Fruit fly (Drosophila melanogaster) whole organism, embryonic: ENCODE data around the gene Rcd5.

Experiments
- Abd-B ChIP-seq: fragments of 200-800 bp; sonication (Bioruptor generic); optimal IDR thresholded peaks from 2 replicates; lab custom pipeline; 2018; ENCODE audit warnings: missing biosample characterization, mild to moderate bottlenecking, missing genetic modification characterization, moderate library complexity
- CG1024 ChIP-seq: fragments of 200-800 bp; sonication (Bioruptor generic); IDR thresholded peaks from 2 replicates; pipeline ENCODE4 v1.3.6; 2022; ENCODE audit warnings: missing biosample characterization, missing genetic modification characterization
- CG10321 ChIP-seq: fragments of 200-800 bp; sonication (Bioruptor generic); IDR thresholded peaks from 2 replicates; pipeline ENCODE4 v1.3.6; 2022; ENCODE audit warnings: missing biosample characterization, missing genetic modification characterization
- CG14014 ChIP-seq: fragments of 200-800 bp; sonication (Bioruptor generic); IDR thresholded peaks from 2 replicates; pipeline ENCODE4 v1.3.6; 2022; ENCODE audit warnings: missing biosample characterization, missing genetic modification characterization
- CG14441 ChIP-seq: fragments of 200-800 bp; sonication (Bioruptor generic); IDR thresholded peaks from 2 replicates; pipeline ENCODE4 v1.3.6; 2022; ENCODE audit warnings: missing biosample characterization, missing genetic modification characterization
- CG14667 ChIP-seq: fragments of 200-800 bp; sonication (Bioruptor generic); IDR thresholded peaks from 2 replicates; pipeline ENCODE4 v1.3.6; 2022; ENCODE audit warnings: missing biosample characterization, missing genetic modification characterization
- CG1647 ChIP-seq: fragments of 200-800 bp; sonication (Bioruptor generic); optimal IDR thresholded peaks from 3 replicates; lab custom pipeline; 2016; ENCODE audit warnings: missing biosample characterization, missing genetic modification characterization
- CG2116 ChIP-seq: fragments of 200-800 bp; sonication (Bioruptor generic); optimal IDR thresholded peaks from 3 replicates; lab custom pipeline; 2018; ENCODE audit warnings: missing biosample characterization, mild to moderate bottlenecking, missing genetic modification characterization
- CG2202 ChIP-seq: fragments of 200-800 bp; sonication (Bioruptor generic); optimal IDR thresholded peaks from 2 replicates; lab custom pipeline; 2018; ENCODE audit warnings: missing biosample characterization, mild to moderate bottlenecking, missing genetic modification characterization
- CG33213 ChIP-seq: fragments of 200-800 bp; sonication (Bioruptor generic); optimal IDR thresholded peaks from 3 replicates; lab custom pipeline; 2016; ENCODE audit warnings: missing biosample characterization, missing genetic modification characterization
- CG3407 ChIP-seq: fragments of 200-800 bp; sonication (Bioruptor generic); optimal IDR thresholded peaks from 2 replicates; lab custom pipeline; 2018; ENCODE audit warnings: missing biosample characterization, mild to moderate bottlenecking, missing genetic modification characterization
- CG34376 ChIP-seq: fragments of 200-800 bp; sonication (Bioruptor generic); optimal IDR thresholded peaks from 2 replicates; lab custom pipeline; 2018; ENCODE audit warnings: missing biosample characterization, mild to moderate bottlenecking, missing genetic modification characterization
- CG5953 ChIP-seq: fragments of 200-800 bp; sonication (Bioruptor generic); IDR thresholded peaks from 2 replicates; pipeline ENCODE4 v1.3.6; 2022; ENCODE audit warnings: missing biosample characterization, missing genetic modification characterization
- CG6175 ChIP-seq: fragments of 200-800 bp; sonication (Bioruptor generic); IDR thresholded peaks from 3 replicates; pipeline ENCODE4 v1.3.6; 2022; ENCODE audit warnings: missing biosample characterization, missing genetic modification characterization
- CG9876 ChIP-seq: fragments of 200-800 bp; sonication (Bioruptor generic); optimal IDR thresholded peaks from 2 replicates; lab custom pipeline; 2016; ENCODE audit warnings: missing biosample characterization, missing genetic modification characterization
- Dp ChIP-seq: fragments of 200-800 bp; sonication (Bioruptor generic); optimal IDR thresholded peaks from 2 replicates; lab custom pipeline; 2018; ENCODE audit warnings: missing biosample characterization, mild to moderate bottlenecking, missing genetic modification characterization, moderate library complexity
- HLH4C ChIP-seq: fragments of 200-800 bp; sonication (Bioruptor generic); IDR thresholded peaks from 3 replicates; pipeline ENCODE4 v1.3.6; 2022; ENCODE audit warnings: missing biosample characterization, missing genetic modification characterization; ENCODE audit not compliant: partially characterized antibody
- Hr3 ChIP-seq: fragments of 200-800 bp; sonication (Bioruptor generic); optimal IDR thresholded peaks from 3 replicates; lab custom pipeline; 2016; ENCODE audit warnings: missing biosample characterization, missing genetic modification characterization
- Hr51 ChIP-seq, 2 experiments: fragments of 200-800 bp; sonication (Bioruptor generic); optimal IDR thresholded peaks; 2 replicates in 1 of 2; 3 replicates in 1 of 2; lab custom pipeline; 2016 to 2018; ENCODE audit warnings: missing biosample characterization in 2 of 2, missing genetic modification characterization in 2 of 2, mild to moderate bottlenecking in 1 of 2, moderate library complexity in 1 of 2
- Lhr ChIP-seq: fragments of 200-800 bp; sonication (Bioruptor generic); optimal IDR thresholded peaks from 3 replicates; lab custom pipeline; 2017; ENCODE audit warnings: mild to moderate bottlenecking, missing biosample characterization, missing genetic modification reagents, missing genetic modification characterization
- Lim3 ChIP-seq: fragments of 200-800 bp; sonication (Bioruptor generic); IDR thresholded peaks from 2 replicates; pipeline ENCODE4 v1.3.6; 2022; ENCODE audit warnings: missing biosample characterization, missing genetic modification characterization
- Nf-YB ChIP-seq: fragments of 200-800 bp; sonication (Bioruptor generic); optimal IDR thresholded peaks from 3 replicates; lab custom pipeline; 2019; ENCODE audit warnings: missing biosample characterization, mild to moderate bottlenecking, missing genetic modification characterization, moderate library complexity
- Poxn ChIP-seq: fragments of 200-800 bp; sonication (Bioruptor generic); IDR thresholded peaks from 2 replicates; pipeline ENCODE4 v1.3.6; 2022; ENCODE audit warnings: missing biosample characterization, missing genetic modification characterization
- Ptx1 ChIP-seq: fragments of 200-800 bp; sonication (Bioruptor generic); IDR thresholded peaks from 2 replicates; pipeline ENCODE4 v1.3.6; 2022; ENCODE audit warnings: missing biosample characterization, missing genetic modification characterization
- Rx ChIP-seq: fragments of 200-800 bp; sonication (Bioruptor generic); IDR thresholded peaks from 2 replicates; pipeline ENCODE4 v1.3.6; 2022; ENCODE audit warnings: missing biosample characterization, missing genetic modification characterization
- Spps ChIP-seq: fragments of 200-800 bp; sonication (Bioruptor generic); optimal IDR thresholded peaks from 2 replicates; lab custom pipeline; 2018; ENCODE audit warnings: missing biosample characterization, mild to moderate bottlenecking, missing genetic modification characterization
- Sry-β ChIP-seq: fragments of 200-800 bp; sonication (Bioruptor generic); optimal IDR thresholded peaks from 2 replicates; lab custom pipeline; 2018; ENCODE audit warnings: missing biosample characterization, mild to moderate bottlenecking, missing genetic modification characterization, moderate library complexity
- Taf1 ChIP-seq: fragments of 200-800 bp; sonication (Bioruptor generic); IDR thresholded peaks from 2 replicates; pipeline ENCODE4 v1.3.6; 2022; ENCODE audit warnings: missing biosample characterization, missing genetic modification characterization
- Usf ChIP-seq: fragments of 200-800 bp; sonication (Bioruptor generic); optimal IDR thresholded peaks from 2 replicates; lab custom pipeline; 2017; ENCODE audit warnings: missing genotype, missing biosample characterization, missing genetic modification characterization
- YL-1 ChIP-seq: fragments of 200-800 bp; sonication (Bioruptor generic); optimal IDR thresholded peaks from 3 replicates; lab custom pipeline; 2017; ENCODE audit warnings: missing biosample characterization, mild to moderate bottlenecking, missing genetic modification characterization
- az2 ChIP-seq: fragments of 200-800 bp; sonication (Bioruptor generic); optimal IDR thresholded peaks from 3 replicates; lab custom pipeline; 2016; ENCODE audit warnings: missing biosample characterization, missing genetic modification characterization
- chif ChIP-seq, 2 experiments: fragments of 200-800 bp; sonication (Bioruptor generic); optimal IDR thresholded peaks; 3 replicates each; lab custom pipeline; 2016; ENCODE audit warnings: missing biosample characterization in 2 of 2, missing genetic modification characterization in 2 of 2
- crc ChIP-seq: fragments of 200-800 bp; sonication (Bioruptor generic); optimal IDR thresholded peaks from 2 replicates; lab custom pipeline; 2016; ENCODE audit warnings: missing biosample characterization, missing genetic modification characterization
- dpn ChIP-seq, 2 experiments: fragments of 200-800 bp; sonication (Bioruptor generic); optimal IDR thresholded peaks; 3 replicates each; lab custom pipeline; 2016; ENCODE audit warnings: missing biosample characterization in 2 of 2, missing genetic modification characterization in 2 of 2
- esg ChIP-seq: fragments of 200-800 bp; sonication (Bioruptor generic); conservative IDR thresholded peaks from 2 replicates; pipeline ENCODE4 v1.3.6; 2022; ENCODE audit warnings: missing biosample characterization, missing genetic modification characterization
- gro ChIP-seq: fragments of 200-800 bp; sonication (Bioruptor generic); optimal IDR thresholded peaks from 2 replicates; lab custom pipeline; 2016; ENCODE audit warnings: missing biosample characterization, missing genetic modification characterization
- hkb ChIP-seq, 2 experiments: fragments of 200-800 bp in 1 of 2; fragments of >200 bp in 1 of 2; sonication (Bioruptor generic) in 1 of 2; IDR thresholded peaks in 1 of 2; optimal IDR thresholded peaks in 1 of 2; 2 replicates each; pipeline versions ENCODE4 v1.3.6 to Lab custom; 2017 to 2022; ENCODE audit warnings: missing biosample characterization in 1 of 2, missing genetic modification characterization in 1 of 2
- jumu ChIP-seq: fragments of 200-800 bp; sonication (Bioruptor generic); optimal IDR thresholded peaks from 3 replicates; lab custom pipeline; 2016; ENCODE audit warnings: missing biosample characterization, missing genetic modification characterization
- maf-S ChIP-seq: fragments of 200-800 bp; sonication (Bioruptor generic); optimal IDR thresholded peaks from 2 replicates; lab custom pipeline; 2016; ENCODE audit warnings: missing biosample characterization, missing genetic modification characterization
- pb ChIP-seq: fragments of 200-800 bp; sonication (Bioruptor generic); optimal IDR thresholded peaks from 3 replicates; lab custom pipeline; 2016; ENCODE audit warnings: missing biosample characterization, missing genetic modification characterization
- pho ChIP-seq: fragments of 200-800 bp; sonication (Bioruptor generic); optimal IDR thresholded peaks from 2 replicates; lab custom pipeline; 2016; ENCODE audit warnings: missing biosample characterization, missing genetic modification characterization
- ro ChIP-seq: fragments of 200-800 bp; sonication (Bioruptor generic); IDR thresholded peaks from 2 replicates; pipeline ENCODE4 v1.3.6; 2022; ENCODE audit warnings: missing biosample characterization, missing genetic modification characterization
- sd ChIP-seq: fragments of 200-800 bp; sonication (Bioruptor generic); optimal IDR thresholded peaks from 3 replicates; lab custom pipeline; 2018; ENCODE audit warnings: missing biosample characterization, mild to moderate bottlenecking, missing genetic modification characterization, moderate library complexity
- sens ChIP-seq: fragments of 200-800 bp; sonication (Bioruptor generic); peaks from one replicate; lab custom pipeline; 2016; ENCODE audit warnings: missing biosample characterization, missing genetic modification characterization
- shn ChIP-seq: fragments of 200-800 bp; sonication (Bioruptor generic); optimal IDR thresholded peaks from 3 replicates; lab custom pipeline; 2016; ENCODE audit warnings: missing biosample characterization, missing genetic modification characterization
- toy ChIP-seq: fragments of 200-800 bp; sonication (Bioruptor generic); IDR thresholded peaks from 2 replicates; pipeline ENCODE4 v1.3.6; 2022; ENCODE audit warnings: missing biosample characterization, missing genetic modification characterization
- tup ChIP-seq: fragments of 200-800 bp; sonication (Bioruptor generic); optimal IDR thresholded peaks from 2 replicates; lab custom pipeline; 2016; ENCODE audit warnings: missing biosample characterization, mild to moderate bottlenecking, missing genetic modification characterization, moderate library complexity
- wor ChIP-seq: fragments of 200-800 bp; sonication (Bioruptor generic); IDR thresholded peaks from 2 replicates; pipeline ENCODE4 v1.3.6; 2022; ENCODE audit warnings: missing biosample characterization, missing genetic modification characterization
- zf30C ChIP-seq: fragments of 200-800 bp; sonication (Bioruptor generic); optimal IDR thresholded peaks from 3 replicates; lab custom pipeline; 2018; ENCODE audit warnings: missing biosample characterization, mild to moderate bottlenecking, missing genetic modification characterization

The Rcd5 gene

dm6 chr3L:4040247-4040925, at the start of gene Rcd5, which contains the start of gene CG11593:
TSS of gene Rcd5 (plus strand) at chr3L:4040529.
TSS of gene CG11593 (minus strand) at chr3L:4040482.
- TF ChIP-seq dpn (GFP tag; optimal IDR thresholded peaks at IDR 0.05; lab: Kevin White, UChicago) (peak; percentile 32 to 79), Nf-YB (no peak), toy (GFP tag; lab: Robert Waterston, UW) (peak; percentile 60; the same call in 1 of the 2 replicates), CG2202 (tag; lab: Kevin White, UChicago) (peak; percentile 31), shn (no peak), gro (no peak), zf30C (GFP tag; lab: Kevin White, UChicago) (peak; percentile 10), az2 (GFP tag; lab: Kevin White, UChicago) (peak; percentile 57), CG5953 (GFP tag; lab: Robert Waterston, UW) (peak; percentile 27; the same call in 1 of the 2 replicates), CG34376 (GFP tag; lab: Kevin White, UChicago) (peak; percentile 8), HLH4C (GFP tag; lab: Robert Waterston, UW) (peak; percentile 45; the same call in 1 of the 3 replicates), esg (peak; percentile 81), sens (GFP tag; lab: Kevin White, UChicago) (peak; percentile 73), Taf1 (GFP tag; lab: Robert Waterston, UW) (peak; percentile 69), CG33213 (GFP tag; lab: Kevin White, UChicago) (no peak), CG6175 (GFP tag; lab: Robert Waterston, UW) (peak; percentile 70; the same call in 2 of the 3 replicates), CG14441 (GFP tag; lab: Robert Waterston, UW) (peak; percentile 85), CG1024 (GFP tag; lab: Robert Waterston, UW) (no peak), jumu (GFP tag; lab: Kevin White, UChicago) (peak; percentile 30), crc (GFP tag; lab: Kevin White, UChicago) (no peak), Hr3 (GFP tag; lab: Kevin White, UChicago) (peak; percentile 83), Rx (peak; percentile 52; the same call in 1 of the 2 replicates), Ptx1 (peak; percentile 91), Usf (GFP tag; lab: Kevin White, UChicago) (peak; percentile 50), CG14014 (GFP tag; lab: Robert Waterston, UW) (peak; percentile 86), ro (GFP tag; lab: Robert Waterston, UW) (no peak), CG2116 (peak; percentile 70), tup (GFP tag; lab: Kevin White, UChicago) (peak; percentile 38), Abd-B (GFP tag; lab: Kevin White, UChicago) (peak; percentile 76), maf-S (GFP tag; lab: Kevin White, UChicago) (peak; percentile 8), Dp (GFP tag; lab: Kevin White, UChicago) (peak; percentile 39), CG9876 (GFP tag; lab: Kevin White, UChicago) (no peak), hkb (optimal IDR thresholded peaks at IDR 0.05; lab: Kevin White, UChicago) (peak; percentile 88), hkb (GFP tag; IDR thresholded peaks at IDR 0.05; lab: Robert Waterston, UW) (peak; percentile 47), CG3407 (GFP tag; lab: Kevin White, UChicago) (peak; percentile 59), Spps (tag; lab: Kevin White, UChicago) (peak; percentile 41), CG1647 (GFP tag; lab: Kevin White, UChicago) (peak; percentile 20), Sry-β (GFP tag; lab: Kevin White, UChicago) (peak; percentile 36), chif (GFP tag; optimal IDR thresholded peaks at IDR 0.05; lab: Kevin White, UChicago) (no peak), CG14667 (peak; percentile 83), sd (tag; lab: Kevin White, UChicago) (no peak), Poxn (GFP tag; lab: Robert Waterston, UW) (peak; percentile 60; the same call in 1 of the 2 replicates), CG10321 (GFP tag; lab: Robert Waterston, UW) (peak; percentile 52; the same call in 1 of the 2 replicates), YL-1 (GFP tag; lab: Kevin White, UChicago) (peak; percentile 92), Lim3 (0 out of 2 replicates have a peak, but pooled peaks have one; percentile 14), Lhr (GFP tag; lab: Kevin White, UChicago) (peak; percentile 81), Hr51 (GFP tag; optimal IDR thresholded peaks at IDR 0.05; lab: Kevin White, UChicago) (peak in 1 of 2 experiments; percentile 39), wor (peak; percentile 64; the same call in 1 of the 2 replicates), pho (peak; percentile 25), pb (GFP tag; lab: Kevin White, UChicago) (no peak)
